Worm (Caenorhabditis elegans) whole organism, mixed stage, embryonic: ENCODE data around the gene ZC239.5.

ENCODE experiments used
- M03D4.4 ChIP-seq: sonication (generic microtip); optimal IDR thresholded peaks from 2 replicates; lab custom pipeline; 2017; ENCODE audit warnings: mild to moderate bottlenecking, missing genetic modification characterization, missing compliant biosample characterization
- ces-1 ChIP-seq: fragments of 150-350 bp; optimal IDR thresholded peaks from 2 replicates; lab custom pipeline; 2014; ENCODE audit warnings: missing biosample characterization, missing genetic modification reagents, missing genetic modification characterization
- cnd-1 ChIP-seq: fragments of 200-800 bp; sonication (Bioruptor generic); optimal IDR thresholded peaks from 2 replicates; lab custom pipeline; 2018; ENCODE audit warnings: mild to moderate bottlenecking, missing genetic modification characterization, missing compliant biosample characterization
- elt-1 ChIP-seq: sonication (generic microtip); optimal IDR thresholded peaks from 2 replicates; lab custom pipeline; 2017; ENCODE audit warnings: missing genetic modification characterization, mild to moderate bottlenecking, missing compliant biosample characterization, antibody characterized with exemption, moderate library complexity, borderline replicate concordance; ENCODE audit not compliant: insufficient read depth
- elt-3 ChIP-seq: fragments of 150-350 bp; optimal IDR thresholded peaks from 2 replicates; lab custom pipeline; 2014; ENCODE audit warnings: missing biosample characterization, missing genetic modification characterization
- ham-2 ChIP-seq: fragments of 200-800 bp; sonication (Bioruptor generic); optimal IDR thresholded peaks from 2 replicates; lab custom pipeline; 2018; ENCODE audit warnings: mild to moderate bottlenecking, missing genetic modification characterization, missing compliant biosample characterization
- lin-13 ChIP-seq: fragments of 150-350 bp; optimal IDR thresholded peaks from 2 replicates; lab custom pipeline; 2014; ENCODE audit warnings: missing biosample characterization, missing genetic modification characterization
- nhr-12 ChIP-seq: fragments of 150-350 bp; optimal IDR thresholded peaks from 2 replicates; lab custom pipeline; 2014; ENCODE audit warnings: missing biosample characterization, missing genetic modification characterization
- nhr-237 ChIP-seq: fragments of 150-350 bp; optimal IDR thresholded peaks from 2 replicates; lab custom pipeline; 2014; ENCODE audit warnings: missing biosample characterization, missing genetic modification characterization
- nhr-28 ChIP-seq: fragments of 150-350 bp; optimal IDR thresholded peaks from 2 replicates; lab custom pipeline; 2014; ENCODE audit warnings: missing biosample characterization, missing genetic modification characterization
- pha-4 ChIP-seq: fragments of 150-350 bp; optimal IDR thresholded peaks from 2 replicates; lab custom pipeline; 2018; ENCODE audit warnings: missing biosample characterization, missing genetic modification reagents, missing genetic modification characterization
- snpc-4 ChIP-seq: fragments of 150-350 bp; optimal IDR thresholded peaks from 2 replicates; lab custom pipeline; 2014; ENCODE audit warnings: missing biosample characterization, missing genetic modification characterization
- unc-62 ChIP-seq: fragments of 150-350 bp; optimal IDR thresholded peaks from 2 replicates; lab custom pipeline; 2014; ENCODE audit warnings: missing biosample characterization, missing genetic modification reagents, missing genetic modification characterization
- zip-8 ChIP-seq: fragments of 150-350 bp; optimal IDR thresholded peaks from 2 replicates; lab custom pipeline; 2014; ENCODE audit warnings: missing biosample characterization, missing genetic modification characterization

DNA sequence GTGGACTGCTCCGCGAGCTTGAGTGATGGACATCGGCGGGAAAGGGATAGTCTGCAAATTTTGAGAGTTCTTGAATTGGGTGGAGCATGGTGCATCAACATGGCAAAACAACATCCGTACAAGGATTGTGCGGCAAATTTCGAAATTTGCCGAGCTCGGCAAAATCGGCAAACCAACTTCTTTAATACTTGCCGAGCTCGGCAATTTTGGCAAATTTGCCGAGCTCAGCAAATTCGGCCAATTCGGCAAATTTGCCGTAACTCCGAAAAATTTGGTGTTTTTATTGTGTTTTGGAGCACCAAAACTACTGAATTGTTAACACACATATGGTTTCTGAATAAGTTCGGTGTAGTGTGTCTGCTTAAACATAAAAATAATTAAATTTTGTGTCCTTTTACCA lies 40.4 kb upstream of the ZC239.5 start, which contains the start of gene fbxc-55:
- no peak for TF ChIP-seq nhr-28 (tag; lab: Kevin White, UChicago)
- no peak for TF ChIP-seq snpc-4 (tag; lab: Kevin White, UChicago)
- TF ChIP-seq pha-4 (tag; lab: Kevin White, UChicago), result no peak
- TF ChIP-seq ces-1 (GFP tag; lab: Kevin White, UChicago), result no peak
- no peak for TF ChIP-seq unc-62 (GFP tag; lab: Kevin White, UChicago)
- no peak for TF ChIP-seq cnd-1 (tag; lab: Kevin White, UChicago)
- no peak for TF ChIP-seq elt-3 (tag; lab: Kevin White, UChicago)
- TF ChIP-seq lin-13 (tag; lab: Kevin White, UChicago), result no peak
- TF ChIP-seq zip-8 (tag; lab: Kevin White, UChicago), result no peak
- TF ChIP-seq ham-2 (GFP tag; lab: Kevin White, UChicago), result no peak
- TF ChIP-seq M03D4.4, result no peak
- no peak for TF ChIP-seq nhr-237 (tag; lab: Kevin White, UChicago)
- TF ChIP-seq nhr-12, result no peak
- no peak for TF ChIP-seq elt-1 (tag; lab: Kevin White, UChicago)
